Worm (Caenorhabditis elegans): ENCODE measurements around the gene gtf-2F2.
"Not testable (repeated sequence)": the region's sequence is repeated elsewhere in the genome, so short reads cannot be mapped to it uniquely, and the experiment has no call there.

ce11 chrV:18980091-18980490, 13.6 kb upstream of the gtf-2F2 start:
- not testable (repeated sequence) for TF ChIP-seq ama-1 (optimal IDR thresholded peaks at IDR 0.05); sea-1 (GFP tag; conservative IDR thresholded peaks at IDR 0.05); hnd-1 (tag; optimal IDR thresholded peaks at IDR 0.05); ceh-13 (GFP tag; optimal IDR thresholded peaks at IDR 0.05); F13C5.2 (tag; optimal IDR thresholded peaks at IDR 0.05); tra-4 (tag; optimal IDR thresholded peaks at IDR 0.05)
